Fruit fly (Drosophila melanogaster) whole organism, prepupa: Measurements from ENCODE around the gene CG32081.
A peak's percentile ranks its signal among the peaks of the same experiment; 100 is the strongest.

Experiments
- CG10631 ChIP-seq: fragments of 200-800 bp; sonication (Bioruptor generic); optimal IDR thresholded peaks from 2 replicates; lab custom pipeline; 2016; ENCODE audit warnings: missing biosample characterization, missing genetic modification characterization
- CG11294 ChIP-seq: fragments of 200-800 bp; sonication (Bioruptor generic); IDR thresholded peaks from 2 replicates; pipeline ENCODE4 v1.3.6; 2022; ENCODE audit warnings: missing biosample characterization, missing genetic modification characterization
- CG11762 ChIP-seq: fragments of 200-800 bp; sonication (Bioruptor generic); optimal IDR thresholded peaks from 3 replicates; lab custom pipeline; 2016; ENCODE audit warnings: missing biosample characterization, missing genetic modification characterization; ENCODE audit not compliant: insufficient read depth
- CG15336 ChIP-seq: fragments of 200-800 bp; sonication (Bioruptor generic); IDR thresholded peaks from 2 replicates; pipeline ENCODE4 v1.3.6; 2022; ENCODE audit warnings: missing biosample characterization, missing genetic modification characterization
- CG1621 ChIP-seq: fragments of 200-800 bp; sonication (Bioruptor generic); optimal IDR thresholded peaks from 3 replicates; lab custom pipeline; 2018; ENCODE audit warnings: missing biosample characterization, mild to moderate bottlenecking, missing genetic modification characterization
- CG16779 ChIP-seq: fragments of 200-800 bp; sonication (Bioruptor generic); optimal IDR thresholded peaks from 3 replicates; lab custom pipeline; 2017; ENCODE audit warnings: missing biosample characterization, mild to moderate bottlenecking, missing genetic modification characterization
- CG3032 ChIP-seq: fragments of 200-800 bp; optimal IDR thresholded peaks from 2 replicates; lab custom pipeline; 2019; ENCODE audit warnings: missing biosample characterization, mild to moderate bottlenecking, missing genetic modification characterization, moderate library complexity
- CG31627 ChIP-seq: fragments of 200-800 bp; sonication (Bioruptor generic); optimal IDR thresholded peaks from 3 replicates; lab custom pipeline; 2016; ENCODE audit warnings: missing biosample characterization, missing genetic modification characterization
- CG32006 ChIP-seq: fragments of 200-800 bp; sonication (Bioruptor generic); optimal IDR thresholded peaks from 3 replicates; lab custom pipeline; 2017; ENCODE audit warnings: missing biosample characterization, mild to moderate bottlenecking, missing genetic modification characterization
- CG34406 ChIP-seq: fragments of 200-800 bp; sonication (Bioruptor generic); optimal IDR thresholded peaks from 3 replicates; lab custom pipeline; 2016; ENCODE audit warnings: missing biosample characterization, missing genetic modification characterization
- CG6163 ChIP-seq: fragments of 200-800 bp; sonication (Bioruptor generic); IDR thresholded peaks from 3 replicates; pipeline ENCODE4 v1.3.6; 2022; ENCODE audit warnings: missing biosample characterization, missing genetic modification characterization
- CG6276 ChIP-seq: fragments of 200-800 bp; sonication (Bioruptor generic); optimal IDR thresholded peaks from 2 replicates; lab custom pipeline; 2017; ENCODE audit warnings: missing biosample characterization, mild to moderate bottlenecking, missing genetic modification characterization
- CG6792 ChIP-seq: fragments of 200-800 bp; sonication (Bioruptor generic); optimal IDR thresholded peaks from 3 replicates; lab custom pipeline; 2016; ENCODE audit warnings: missing biosample characterization, missing genetic modification characterization
- CG6808 ChIP-seq: fragments of 200-800 bp; sonication (Bioruptor generic); optimal IDR thresholded peaks from 3 replicates; lab custom pipeline; 2017; ENCODE audit warnings: missing biosample characterization, missing genetic modification characterization, mild to moderate bottlenecking, moderate library complexity, missing genetic modification reagents
- CG6854 ChIP-seq: fragments of 200-800 bp; sonication (Bioruptor generic); optimal IDR thresholded peaks from 2 replicates; lab custom pipeline; 2017; ENCODE audit warnings: missing biosample characterization, mild to moderate bottlenecking, missing genetic modification characterization
- CG8119 ChIP-seq: fragments of 200-800 bp; sonication (Bioruptor generic); IDR thresholded peaks from 3 replicates; pipeline ENCODE4 v1.3.6; 2022; ENCODE audit warnings: missing biosample characterization, missing genetic modification characterization
- CG8319 ChIP-seq: fragments of 200-800 bp; sonication (Bioruptor generic); optimal IDR thresholded peaks from 3 replicates; lab custom pipeline; 2016; ENCODE audit warnings: missing biosample characterization, missing genetic modification characterization
- CG8632 ChIP-seq: fragments of 200-800 bp; sonication (Bioruptor generic); optimal IDR thresholded peaks from 3 replicates; lab custom pipeline; 2016; ENCODE audit warnings: missing biosample characterization, missing genetic modification characterization
- Eip75B ChIP-seq: fragments of 200-800 bp; sonication (Bioruptor generic); optimal IDR thresholded peaks from 3 replicates; lab custom pipeline; 2016; ENCODE audit warnings: missing biosample characterization, missing genetic modification characterization
- Eip93F ChIP-seq: fragments of 200-800 bp; sonication (Bioruptor generic); optimal IDR thresholded peaks from 2 replicates; lab custom pipeline; 2016; ENCODE audit warnings: missing biosample characterization, mild to moderate bottlenecking, missing genetic modification characterization
- Ets21C ChIP-seq: fragments of 200-800 bp; sonication (Bioruptor generic); optimal IDR thresholded peaks from 3 replicates; lab custom pipeline; 2016; ENCODE audit warnings: missing biosample characterization, missing genetic modification characterization
- Ets96B ChIP-seq: fragments of 200-800 bp; optimal IDR thresholded peaks from 2 replicates; lab custom pipeline; 2019; ENCODE audit warnings: missing biosample characterization, mild to moderate bottlenecking, missing genetic modification characterization, moderate library complexity
- Gug ChIP-seq: fragments of 200-800 bp; sonication (Bioruptor generic); IDR thresholded peaks from 2 replicates; pipeline ENCODE4 v1.3.6; 2022; ENCODE audit warnings: missing biosample characterization, missing genetic modification characterization
- Hr38 ChIP-seq: sonication (Bioruptor generic); optimal IDR thresholded peaks from 2 replicates; lab custom pipeline; 2016; ENCODE audit warnings: missing biosample characterization, missing genetic modification characterization
- Hr39 ChIP-seq: fragments of 200-800 bp; sonication (Bioruptor generic); optimal IDR thresholded peaks from 2 replicates; lab custom pipeline; 2016; ENCODE audit warnings: missing biosample characterization, missing genetic modification characterization
- Hr4 ChIP-seq: fragments of 200-800 bp; sonication (Bioruptor generic); optimal IDR thresholded peaks from 3 replicates; lab custom pipeline; 2016; ENCODE audit warnings: missing biosample characterization, missing genetic modification characterization
- Lpt ChIP-seq: fragments of 200-800 bp; sonication (Bioruptor generic); optimal IDR thresholded peaks from 3 replicates; lab custom pipeline; 2016; ENCODE audit warnings: missing biosample characterization, missing genetic modification characterization
- Met ChIP-seq: fragments of 200-800 bp; sonication (Bioruptor generic); optimal IDR thresholded peaks from 3 replicates; lab custom pipeline; 2016; ENCODE audit warnings: missing biosample characterization, missing genetic modification characterization
- OdsH ChIP-seq: fragments of 200-800 bp; sonication (Bioruptor generic); optimal IDR thresholded peaks from 3 replicates; lab custom pipeline; 2016; ENCODE audit warnings: missing biosample characterization, missing genetic modification characterization
- Smox ChIP-seq: fragments of 200-800 bp; sonication (Bioruptor generic); optimal IDR thresholded peaks from 3 replicates; lab custom pipeline; 2016; ENCODE audit warnings: missing biosample characterization, missing genetic modification characterization
- Sox102F ChIP-seq: fragments of 200-800 bp; sonication (Bioruptor generic); optimal IDR thresholded peaks from 2 replicates; lab custom pipeline; 2016; ENCODE audit warnings: missing biosample characterization, mild to moderate bottlenecking, missing genetic modification characterization
- Sox15 ChIP-seq: fragments of 200-800 bp; sonication (Bioruptor generic); optimal IDR thresholded peaks from 3 replicates; lab custom pipeline; 2016; ENCODE audit warnings: missing biosample characterization, missing genetic modification characterization
- achi ChIP-seq: fragments of 200-800 bp; sonication (Bioruptor generic); optimal IDR thresholded peaks from 3 replicates; lab custom pipeline; 2016; ENCODE audit warnings: missing biosample characterization, missing genetic modification characterization
- acj6 ChIP-seq: fragments of 200-800 bp; sonication (Bioruptor generic); optimal IDR thresholded peaks from 3 replicates; lab custom pipeline; 2016; ENCODE audit warnings: missing biosample characterization, missing genetic modification characterization
- cyc ChIP-seq: fragments of 200-800 bp; sonication (Bioruptor generic); optimal IDR thresholded peaks from 3 replicates; lab custom pipeline; 2016; ENCODE audit warnings: missing biosample characterization, missing genetic modification characterization
- dsx ChIP-seq: fragments of 200-800 bp; optimal IDR thresholded peaks from 3 replicates; lab custom pipeline; 2019; ENCODE audit warnings: missing biosample characterization, mild to moderate bottlenecking, missing genetic modification characterization, moderate library complexity; ENCODE audit not compliant: poor library complexity, severe bottlenecking
- esn ChIP-seq: fragments of 200-800 bp; sonication (Bioruptor generic); optimal IDR thresholded peaks from 2 replicates; lab custom pipeline; 2016; ENCODE audit warnings: missing biosample characterization, mild to moderate bottlenecking, missing genetic modification characterization, moderate library complexity
- fd85E ChIP-seq: fragments of 200-800 bp; sonication (Bioruptor generic); optimal IDR thresholded peaks from 3 replicates; lab custom pipeline; 2016; ENCODE audit warnings: missing biosample characterization, missing genetic modification characterization
- fkh ChIP-seq: fragments of 200-800 bp; sonication (Bioruptor generic); optimal IDR thresholded peaks from 3 replicates; lab custom pipeline; 2017; ENCODE audit warnings: missing biosample characterization, mild to moderate bottlenecking, missing genetic modification characterization, moderate library complexity
- lz ChIP-seq: fragments of 200-800 bp; sonication (Bioruptor generic); optimal IDR thresholded peaks from 3 replicates; lab custom pipeline; 2016; ENCODE audit warnings: missing biosample characterization, missing genetic modification characterization
- net ChIP-seq: fragments of 200-800 bp; sonication (Bioruptor generic); optimal IDR thresholded peaks from 3 replicates; lab custom pipeline; 2016; ENCODE audit warnings: missing biosample characterization, missing genetic modification characterization
- pdm3 ChIP-seq: fragments of 200-800 bp; sonication (Bioruptor generic); optimal IDR thresholded peaks from 3 replicates; lab custom pipeline; 2016; ENCODE audit warnings: missing biosample characterization, missing genetic modification characterization
- salr ChIP-seq, 2 experiments: fragments of 200-800 bp; sonication (Bioruptor generic); optimal IDR thresholded peaks; 3 replicates each; lab custom pipeline; 2016 to 2018; ENCODE audit warnings: missing biosample characterization in 2 of 2, missing genetic modification characterization in 2 of 2, mild to moderate bottlenecking in 1 of 2
- spab ChIP-seq: fragments of 200-800 bp; sonication (Bioruptor generic); optimal IDR thresholded peaks from 2 replicates; lab custom pipeline; 2017; ENCODE audit warnings: missing biosample characterization, mild to moderate bottlenecking, missing genetic modification characterization, missing genetic modification reagents
- ss ChIP-seq, 2 experiments: fragments of 200-800 bp; sonication (Bioruptor generic); optimal IDR thresholded peaks; 2 replicates in 1 of 2; 3 replicates in 1 of 2; lab custom pipeline; 2017 to 2018; ENCODE audit warnings: mild to moderate bottlenecking in 2 of 2, missing biosample characterization in 2 of 2, missing genetic modification characterization in 2 of 2, moderate library complexity in 1 of 2
- svp ChIP-seq: fragments of 200-800 bp; sonication (Bioruptor generic); peaks from one replicate; lab custom pipeline; 2016; ENCODE audit warnings: missing biosample characterization, missing genetic modification characterization
- topi ChIP-seq: fragments of 200-800 bp; sonication (Bioruptor generic); optimal IDR thresholded peaks from 3 replicates; lab custom pipeline; 2016; ENCODE audit warnings: missing biosample characterization, missing genetic modification characterization
- vri ChIP-seq: fragments of 200-800 bp; sonication (Bioruptor generic); optimal IDR thresholded peaks from 3 replicates; lab custom pipeline; 2016; ENCODE audit warnings: missing biosample characterization, mild to moderate bottlenecking, missing genetic modification characterization

Gene CG32081

dm6 chr3L:11025261-11025660 is 2.1 kb upstream of the CG32081 start, which contains the start of gene CG32079:
TSS of gene CG32079 (plus strand) at chr3L:11025561.
- TF ChIP-seq Sox15 (GFP tag; lab: Kevin White, UChicago) (no peak), vri (GFP tag; lab: Kevin White, UChicago) (no peak), Sox102F (GFP tag; lab: Kevin White, UChicago) (no peak), lz (GFP tag; lab: Kevin White, UChicago) (no peak), CG3032 (tag; lab: Kevin White, UChicago) (no peak), svp (GFP tag; lab: Kevin White, UChicago) (no peak), CG6808 (GFP tag; lab: Kevin White, UChicago) (no peak), fd85E (GFP tag; lab: Kevin White, UChicago) (no peak), fkh (GFP tag; lab: Kevin White, UChicago) (no peak), Met (no peak), CG34406 (no peak), CG8119 (GFP tag; lab: Robert Waterston, UW) (no peak), Hr38 (GFP tag; lab: Kevin White, UChicago) (no peak), Ets21C (GFP tag; lab: Kevin White, UChicago) (no peak), Lpt (GFP tag; lab: Kevin White, UChicago) (no peak), OdsH (GFP tag; lab: Kevin White, UChicago) (no peak), Eip75B (GFP tag; lab: Kevin White, UChicago) (no peak), topi (GFP tag; lab: Kevin White, UChicago) (no peak)

dm6 chr3L:11031784-11032183 is 4.4 kb downstream of the CG32081 start:
- TF ChIP-seq CG6792 (GFP tag; lab: Kevin White, UChicago), result peak; percentile 13
- TF ChIP-seq vri (GFP tag; lab: Kevin White, UChicago), result no peak
- TF ChIP-seq svp (GFP tag; lab: Kevin White, UChicago), result peak; percentile 65
- TF ChIP-seq fd85E (GFP tag; lab: Kevin White, UChicago), result no peak
- TF ChIP-seq Gug, result peak; percentile 29; the same call in 1 of the 2 replicates
- TF ChIP-seq Ets21C (GFP tag; lab: Kevin White, UChicago), result no peak
- peak; percentile 14 for TF ChIP-seq spab (GFP tag; lab: Kevin White, UChicago)
- peak in 1 of 2 experiments; percentile 39 for TF ChIP-seq salr (GFP tag; optimal IDR thresholded peaks at IDR 0.05; lab: Kevin White, UChicago)
- no peak for TF ChIP-seq CG8319 (GFP tag; lab: Kevin White, UChicago)
- TF ChIP-seq Smox (GFP tag; lab: Kevin White, UChicago), result no peak
- TF ChIP-seq Hr39 (GFP tag; lab: Kevin White, UChicago), result no peak
- TF ChIP-seq CG16779 (tag; lab: Kevin White, UChicago), result no peak
- TF ChIP-seq CG31627, result no peak
- TF ChIP-seq Lpt (GFP tag; lab: Kevin White, UChicago), result peak; percentile 25
- no peak for TF ChIP-seq CG11762 (GFP tag; lab: Kevin White, UChicago)
- no peak for TF ChIP-seq Eip75B (GFP tag; lab: Kevin White, UChicago)
- peak; percentile 49 for TF ChIP-seq dsx
- TF ChIP-seq CG3032 (tag; lab: Kevin White, UChicago), result peak; percentile 51
- no peak for TF ChIP-seq Hr38 (GFP tag; lab: Kevin White, UChicago)
- TF ChIP-seq CG8632 (GFP tag; lab: Kevin White, UChicago), result peak; percentile 45
- TF ChIP-seq lz (GFP tag; lab: Kevin White, UChicago), result no peak
- TF ChIP-seq topi (GFP tag; lab: Kevin White, UChicago), result no peak
- TF ChIP-seq CG1621 (tag; lab: Kevin White, UChicago), result peak; percentile 6
- TF ChIP-seq OdsH (GFP tag; lab: Kevin White, UChicago), result peak; percentile 35
- TF ChIP-seq net, result no peak
- no peak for TF ChIP-seq Met
- TF ChIP-seq Eip93F, result no peak
- no peak for TF ChIP-seq pdm3 (GFP tag; lab: Kevin White, UChicago)
- peak; percentile 20 to 35 for TF ChIP-seq ss (GFP tag; optimal IDR thresholded peaks at IDR 0.05; lab: Kevin White, UChicago)
- no peak for TF ChIP-seq CG6854 (GFP tag; lab: Kevin White, UChicago)
- no peak for TF ChIP-seq esn (GFP tag; lab: Kevin White, UChicago)
- peak; percentile 62 for TF ChIP-seq Ets96B (tag; lab: Kevin White, UChicago)
- peak; percentile 79 for TF ChIP-seq CG15336
- TF ChIP-seq acj6 (GFP tag; lab: Kevin White, UChicago), result peak; percentile 10
- no peak for TF ChIP-seq fkh (GFP tag; lab: Kevin White, UChicago)
- TF ChIP-seq CG32006 (GFP tag; lab: Kevin White, UChicago), result peak; percentile 74
- peak; percentile 46 for TF ChIP-seq CG34406
- TF ChIP-seq CG10631 (GFP tag; lab: Kevin White, UChicago), result peak; percentile 54
- TF ChIP-seq achi (GFP tag; lab: Kevin White, UChicago), result peak; percentile 44
- no peak for TF ChIP-seq cyc (GFP tag; lab: Kevin White, UChicago)
- TF ChIP-seq CG11294, result no peak
- peak; percentile 59; the same call in 1 of the 3 replicates for TF ChIP-seq CG6163 (GFP tag; lab: Robert Waterston, UW)
- peak; percentile 48 for TF ChIP-seq Hr4 (GFP tag; lab: Kevin White, UChicago)
- peak; percentile 59 for TF ChIP-seq CG6276
